Worm (Caenorhabditis elegans) whole organism, L3 larva: ENCODE results near the gene lgc-20.
A peak's percentile ranks its signal among the peaks of the same experiment; 100 is the strongest.

Experiments used
- R02D3.7 ChIP-seq: fragments of 150-350 bp; optimal IDR thresholded peaks from 2 replicates; lab custom pipeline; 2014; ENCODE audit warnings: missing biosample characterization, missing genetic modification characterization
- ZK546.5 ChIP-seq: sonication (generic microtip); optimal IDR thresholded peaks from 2 replicates; lab custom pipeline; 2017; ENCODE audit warnings: missing biosample characterization, missing genetic modification characterization
- aly-2 ChIP-seq: fragments of 150-350 bp; optimal IDR thresholded peaks from 2 replicates; lab custom pipeline; 2014; ENCODE audit warnings: missing biosample characterization, missing genetic modification characterization
- ama-1 ChIP-seq: fragments of 150-350 bp; optimal IDR thresholded peaks from 2 replicates; lab custom pipeline; 2018
- ceh-16 ChIP-seq: sonication (generic microtip); optimal IDR thresholded peaks from 2 replicates; lab custom pipeline; 2017; ENCODE audit warnings: missing biosample characterization, missing genetic modification characterization
- ceh-28 ChIP-seq: fragments of 150-350 bp; optimal IDR thresholded peaks from 2 replicates; lab custom pipeline; 2014; ENCODE audit warnings: missing biosample characterization, missing genetic modification reagents, missing genetic modification characterization
- ceh-82 ChIP-seq: fragments of 150-350 bp; optimal IDR thresholded peaks from 2 replicates; lab custom pipeline; 2014; ENCODE audit warnings: missing biosample characterization, missing genetic modification characterization
- ceh-9 ChIP-seq: sonication (generic microtip); optimal IDR thresholded peaks from 2 replicates; lab custom pipeline; 2018; ENCODE audit warnings: missing biosample characterization, missing genetic modification characterization
- egl-5 ChIP-seq: fragments of 150-350 bp; optimal IDR thresholded peaks from 2 replicates; lab custom pipeline; 2017; ENCODE audit warnings: missing biosample characterization, missing genetic modification reagents, missing genetic modification characterization, inconsistent platforms
- elt-1 ChIP-seq: fragments of 150-350 bp; optimal IDR thresholded peaks from 2 replicates; lab custom pipeline; 2014; ENCODE audit warnings: missing biosample characterization, missing genetic modification characterization
- elt-2 ChIP-seq: sonication (generic microtip); optimal IDR thresholded peaks from 2 replicates; lab custom pipeline; 2016; ENCODE audit warnings: missing genetic modification reagents, mild to moderate bottlenecking, missing genetic modification characterization, missing compliant biosample characterization
- elt-3 ChIP-seq, 3 experiments: fragments of 150-350 bp in 1 of 3; sonication (generic microtip) in 2 of 3; optimal IDR thresholded peaks; 2 replicates in 2 of 3; 4 replicates in 1 of 3; lab custom pipeline; 2014 to 2017; ENCODE audit warnings: missing biosample characterization in 3 of 3, missing genetic modification characterization in 3 of 3
- eor-1 ChIP-seq, 2 experiments: fragments of 150-350 bp; optimal IDR thresholded peaks; 2 replicates each; lab custom pipeline; 2014 to 2018; ENCODE audit warnings: missing biosample characterization in 2 of 2, missing genetic modification characterization in 2 of 2
- fkh-10 ChIP-seq: sonication (generic microtip); optimal IDR thresholded peaks from 2 replicates; lab custom pipeline; 2017; ENCODE audit warnings: missing biosample characterization, missing genetic modification reagents, missing genetic modification characterization
- fkh-2 ChIP-seq: fragments of 150-350 bp; optimal IDR thresholded peaks from 2 replicates; lab custom pipeline; 2014; ENCODE audit warnings: missing biosample characterization, missing genetic modification reagents, missing genetic modification characterization
- fos-1 ChIP-seq: fragments of 150-350 bp; optimal IDR thresholded peaks from 2 replicates; lab custom pipeline; 2014; ENCODE audit warnings: missing biosample characterization, missing genetic modification characterization
- hmg-11 ChIP-seq: sonication (generic microtip); optimal IDR thresholded peaks from 2 replicates; lab custom pipeline; 2016; ENCODE audit warnings: missing genetic modification characterization, missing compliant biosample characterization
- jun-1 ChIP-seq: fragments of 150-350 bp; optimal IDR thresholded peaks from 2 replicates; lab custom pipeline; 2014; ENCODE audit warnings: missing biosample characterization, missing genetic modification reagents, missing genetic modification characterization
- lin-15B ChIP-seq: fragments of 150-350 bp; optimal IDR thresholded peaks from 2 replicates; lab custom pipeline; 2014; ENCODE audit warnings: missing biosample characterization, missing genetic modification characterization
- lin-39 ChIP-seq: fragments of 150-350 bp; optimal IDR thresholded peaks from 2 replicates; lab custom pipeline; 2018; ENCODE audit warnings: missing biosample characterization, missing genetic modification reagents, missing genetic modification characterization
- lsy-12 ChIP-seq: sonication (generic microtip); optimal IDR thresholded peaks from 2 replicates; lab custom pipeline; 2016; ENCODE audit warnings: mild to moderate bottlenecking, missing genetic modification characterization, missing compliant biosample characterization
- mdl-1 ChIP-seq: fragments of 150-350 bp; optimal IDR thresholded peaks from 2 replicates; lab custom pipeline; 2014; ENCODE audit warnings: missing biosample characterization, missing genetic modification characterization
- mml-1 ChIP-seq: fragments of 150-350 bp; sonication (generic microtip); optimal IDR thresholded peaks from 3 replicates; lab custom pipeline; 2014; ENCODE audit warnings: missing biosample characterization, missing genetic modification characterization
- nfya-1 ChIP-seq: sonication (generic microtip); optimal IDR thresholded peaks from 2 replicates; lab custom pipeline; 2017; ENCODE audit warnings: missing genetic modification characterization, mild to moderate bottlenecking, missing compliant biosample characterization, antibody characterized with exemption, moderate library complexity; ENCODE audit not compliant: insufficient read depth
- nhr-12 ChIP-seq: fragments of 150-350 bp; optimal IDR thresholded peaks from 2 replicates; lab custom pipeline; 2014; ENCODE audit warnings: missing biosample characterization, missing genetic modification characterization
- nhr-23 ChIP-seq: fragments of 150-350 bp; optimal IDR thresholded peaks from 2 replicates; lab custom pipeline; 2014; ENCODE audit warnings: missing biosample characterization, missing genetic modification reagents, missing genetic modification characterization
- nhr-237 ChIP-seq: fragments of 150-350 bp; optimal IDR thresholded peaks from 2 replicates; lab custom pipeline; 2014; ENCODE audit warnings: missing biosample characterization, missing genetic modification characterization
- nhr-25 ChIP-seq: sonication (generic microtip); optimal IDR thresholded peaks from 2 replicates; lab custom pipeline; 2017; ENCODE audit warnings: missing biosample characterization, missing genetic modification characterization
- nhr-28 ChIP-seq: fragments of 150-350 bp; optimal IDR thresholded peaks from 2 replicates; lab custom pipeline; 2014; ENCODE audit warnings: missing biosample characterization, missing genetic modification characterization
- nhr-43 ChIP-seq: sonication (generic microtip); optimal IDR thresholded peaks from 2 replicates; lab custom pipeline; 2016; ENCODE audit warnings: mild to moderate bottlenecking, missing genetic modification characterization, missing compliant biosample characterization; ENCODE audit not compliant: poor library complexity, severe bottlenecking
- nhr-67 ChIP-seq: fragments of 150-350 bp; optimal IDR thresholded peaks from 2 replicates; lab custom pipeline; 2014; ENCODE audit warnings: missing biosample characterization, missing genetic modification characterization
- nhr-76 ChIP-seq: fragments of 150-350 bp; sonication (generic microtip); optimal IDR thresholded peaks from 5 replicates; lab custom pipeline; 2014; ENCODE audit warnings: missing biosample characterization, missing genetic modification characterization
- nhr-77 ChIP-seq: fragments of 150-350 bp; optimal IDR thresholded peaks from 2 replicates; lab custom pipeline; 2014; ENCODE audit warnings: missing biosample characterization, missing genetic modification characterization
- pha-4 ChIP-seq: fragments of 150-350 bp; optimal IDR thresholded peaks from 2 replicates; lab custom pipeline; 2014; ENCODE audit warnings: missing biosample characterization, missing genetic modification reagents, missing genetic modification characterization
- pqm-1 ChIP-seq: fragments of 150-350 bp; optimal IDR thresholded peaks from 2 replicates; lab custom pipeline; 2017; ENCODE audit warnings: missing biosample characterization, missing genetic modification characterization, inconsistent platforms
- skn-1 ChIP-seq: fragments of 150-350 bp; optimal IDR thresholded peaks from 2 replicates; lab custom pipeline; 2014; ENCODE audit warnings: missing biosample characterization, missing genetic modification characterization
- snpc-4 ChIP-seq: fragments of 150-350 bp; optimal IDR thresholded peaks from 2 replicates; lab custom pipeline; 2014; ENCODE audit warnings: missing biosample characterization, missing genetic modification characterization
- tbx-2 ChIP-seq: sonication (generic microtip); optimal IDR thresholded peaks from 2 replicates; lab custom pipeline; 2016; ENCODE audit warnings: mild to moderate bottlenecking, missing genetic modification characterization, missing compliant biosample characterization
- unc-39 ChIP-seq: sonication (generic microtip); optimal IDR thresholded peaks from 4 replicates; lab custom pipeline; 2017; ENCODE audit warnings: missing biosample characterization, missing genetic modification characterization
- unc-62 ChIP-seq: fragments of 150-350 bp; sonication (generic microtip); optimal IDR thresholded peaks from 4 replicates; lab custom pipeline; 2014; ENCODE audit warnings: missing biosample characterization, missing genetic modification reagents, missing genetic modification characterization
- zag-1 ChIP-seq: fragments of 150-350 bp; optimal IDR thresholded peaks from 2 replicates; lab custom pipeline; 2014; ENCODE audit warnings: missing biosample characterization, missing genetic modification characterization
- ztf-11 ChIP-seq: fragments of 150-350 bp; optimal IDR thresholded peaks from 2 replicates; lab custom pipeline; 2014; ENCODE audit warnings: missing biosample characterization, missing genetic modification characterization
- ztf-4 ChIP-seq: fragments of 150-350 bp; optimal IDR thresholded peaks from 2 replicates; lab custom pipeline; 2014; ENCODE audit warnings: missing biosample characterization, missing genetic modification characterization

Gene lgc-20

ce11 chrII:11345570-11346029, 2.2 kb upstream of the lgc-20 start, which contains the start of gene nduf-11:
Gene nduf-11 (minus strand): TSS chrII:11345620.
- TF ChIP-seq zag-1 (tag; lab: Kevin White, UChicago) (peak; percentile 17), ceh-82 (tag; lab: Kevin White, UChicago) (peak; percentile 80), lin-15B (tag; lab: Kevin White, UChicago) (peak; percentile 89), elt-2 (tag; lab: Kevin White, UChicago) (peak; percentile 55), lsy-12 (tag; lab: Kevin White, UChicago) (peak; percentile 71), snpc-4 (peak; percentile 86), nhr-12 (tag; lab: Kevin White, UChicago) (no peak), nhr-43 (tag; lab: Kevin White, UChicago) (peak; percentile 84), lin-39 (tag; lab: Kevin White, UChicago) (peak; percentile 61), unc-62 (GFP tag; lab: Kevin White, UChicago) (peak; percentile 32), pha-4 (peak; percentile 93), R02D3.7 (tag; lab: Kevin White, UChicago) (peak; percentile 82), eor-1 (tag; optimal IDR thresholded peaks at IDR 0.05; lab: Kevin White, UChicago) (no peak), nfya-1 (tag; lab: Kevin White, UChicago) (peak; percentile 89), ceh-28 (tag; lab: Kevin White, UChicago) (peak; percentile 67), elt-3 (tag; optimal IDR thresholded peaks at IDR 0.05; lab: Kevin White, UChicago) (peak in 1 of 3 experiments; percentile 14), mml-1 (tag; lab: Kevin White, UChicago) (no peak), nhr-23 (peak; percentile 93), jun-1 (tag; lab: Kevin White, UChicago) (peak; percentile 37), fkh-2 (tag; lab: Kevin White, UChicago) (no peak), unc-39 (tag; lab: Kevin White, UChicago) (no peak), elt-1 (tag; lab: Kevin White, UChicago) (no peak), nhr-25 (peak; percentile 74), fkh-10 (GFP tag; lab: Kevin White, UChicago) (peak; percentile 26), ama-1 (peak; percentile 84), mdl-1 (no peak), nhr-77 (tag; lab: Kevin White, UChicago) (peak; percentile 75), ztf-11 (tag; lab: Kevin White, UChicago) (no peak), ZK546.5 (tag; lab: Kevin White, UChicago) (no peak), nhr-237 (no peak), nhr-67 (tag; lab: Kevin White, UChicago) (no peak), pqm-1 (peak; percentile 50), ceh-9 (tag; lab: Kevin White, UChicago) (no peak), skn-1 (tag; lab: Kevin White, UChicago) (peak; percentile 84), nhr-76 (tag; lab: Kevin White, UChicago) (no peak), hmg-11 (tag; lab: Kevin White, UChicago) (peak; percentile 70), tbx-2 (tag; lab: Kevin White, UChicago) (peak; percentile 69), ceh-16 (tag; lab: Kevin White, UChicago) (no peak), nhr-28 (tag; lab: Kevin White, UChicago) (no peak), fos-1 (tag; lab: Kevin White, UChicago) (no peak), egl-5 (tag; lab: Kevin White, UChicago) (peak; percentile 36)

ce11 chrII:11344554-11344953, 1.1 kb upstream of the lgc-20 start:
- TF ChIP-seq egl-5 (tag; lab: Kevin White, UChicago) (no peak), pqm-1 (no peak), nhr-237 (no peak), mdl-1 (no peak), fkh-2 (tag; lab: Kevin White, UChicago) (no peak), hmg-11 (tag; lab: Kevin White, UChicago) (no peak), tbx-2 (tag; lab: Kevin White, UChicago) (no peak), nhr-67 (tag; lab: Kevin White, UChicago) (no peak), aly-2 (tag; lab: Kevin White, UChicago) (no peak), nhr-12 (tag; lab: Kevin White, UChicago) (no peak), unc-39 (tag; lab: Kevin White, UChicago) (no peak), pha-4 (no peak), ztf-4 (tag; lab: Kevin White, UChicago) (no peak), ztf-11 (tag; lab: Kevin White, UChicago) (no peak), snpc-4 (no peak)
